Worm (Caenorhabditis elegans): ENCODE results near the gene mlc-6.
A peak's percentile ranks its signal among the peaks of the same experiment; 100 is the strongest.

mlc-6 gene

ce11 chrX:14225273-14225672 lies 21.1 kb downstream of the mlc-6 start, which contains the start of gene cyp-13B2:
cyp-13B2 (plus strand) TSS chrX:14225573.
- no peak for TF ChIP-seq efl-1 (optimal IDR thresholded peaks at IDR 0.05)
- peak in 1 of 2 experiments; percentile 4 for TF ChIP-seq efl-1 (GFP tag; optimal IDR thresholded peaks at IDR 0.05 in 1 of 2)
- TF ChIP-seq fkh-10 (GFP tag; optimal IDR thresholded peaks at IDR 0.05) = no peak

- TF ChIP-seq alr-1 (tag; optimal IDR thresholded peaks at IDR 0.05; ENCODE audit: borderline replicate concordance) (no peak), lsy-2 (tag; optimal IDR thresholded peaks at IDR 0.05) (no peak)
Observed at ce11 chrX:14223156-14223555, 23.3 kb downstream of the mlc-6 start, which contains the start of gene K06G5.3. K06G5.3 (minus strand) TSS chrX:14223256.

- TF ChIP-seq pax-3 (tag; optimal IDR thresholded peaks at IDR 0.05) (peak; percentile 3), sptf-1 (tag; optimal IDR thresholded peaks at IDR 0.05) (no peak), nhr-20 (tag; optimal IDR thresholded peaks at IDR 0.05) (peak; percentile 20), nhr-90 (tag; optimal IDR thresholded peaks at IDR 0.05; ENCODE audit: poor library complexity) (peak; percentile 33), hpl-2 (GFP tag; optimal IDR thresholded peaks at IDR 0.05) (peak; percentile 14), elt-2 (tag; optimal IDR thresholded peaks at IDR 0.05) (peak; percentile 98), alr-1 (tag; optimal IDR thresholded peaks at IDR 0.05; ENCODE audit: borderline replicate concordance) (no peak), zag-1 (tag; optimal IDR thresholded peaks at IDR 0.05) (no peak), pqm-1 (tag; optimal IDR thresholded peaks at IDR 0.05) (peak; percentile 80), tlp-1 (tag; optimal IDR thresholded peaks at IDR 0.05) (peak; percentile 23), lin-35 (GFP tag; optimal IDR thresholded peaks at IDR 0.05) (peak in 1 of 2 experiments; percentile 44)
Observed at ce11 chrX:14214520-14215023, 31.8 kb downstream of the mlc-6 start, which contains the start of gene K06G5.1. K06G5.1 (plus strand) TSS chrX:14214973.

- TF ChIP-seq elt-2 (tag; optimal IDR thresholded peaks at IDR 0.05) = peak; percentile 29
- TF ChIP-seq nhr-12 (tag; optimal IDR thresholded peaks at IDR 0.05) = no peak
Observed at ce11 chrX:14213314-14213713, 33.1 kb downstream of the mlc-6 start.

ce11 chrX:14207942-14208341 lies 38.5 kb downstream of the mlc-6 start, which contains the start of gene ceh-37:
ceh-37 (minus strand) TSS chrX:14208000.
- no peak for TF ChIP-seq aly-2 (tag; optimal IDR thresholded peaks at IDR 0.05)
- TF ChIP-seq swsn-7 (tag; optimal IDR thresholded peaks at IDR 0.05) = no peak
- no peak for TF ChIP-seq lsy-2 (tag; optimal IDR thresholded peaks at IDR 0.05)
- TF ChIP-seq elt-2 (tag; optimal IDR thresholded peaks at IDR 0.05) = peak; percentile 78
- peak; percentile 46 for TF ChIP-seq pqm-1 (tag; optimal IDR thresholded peaks at IDR 0.05)
- no peak for TF ChIP-seq efl-3 (GFP tag; optimal IDR thresholded peaks at IDR 0.05)

ce11 chrX:14206321-14206720 lies 40.1 kb downstream of the mlc-6 start:
- TF ChIP-seq nhr-84 (tag; optimal IDR thresholded peaks at IDR 0.05) (no peak), unc-62 (GFP tag; optimal IDR thresholded peaks at IDR 0.05) (no peak), ceh-82 (tag; optimal IDR thresholded peaks at IDR 0.05) (no peak), elt-2 (tag; optimal IDR thresholded peaks at IDR 0.05) (peak; percentile 49), lin-35 (GFP tag; optimal IDR thresholded peaks at IDR 0.05) (peak in 1 of 2 experiments; percentile 16), zip-4 (GFP tag; optimal IDR thresholded peaks at IDR 0.05) (no peak), hpl-2 (GFP tag; optimal IDR thresholded peaks at IDR 0.05) (no peak), efl-1 (optimal IDR thresholded peaks at IDR 0.05) (no peak), efl-1 (GFP tag; optimal IDR thresholded peaks at IDR 0.05 in 1 of 2) (peak in 1 of 2 experiments; percentile 44)
